Fruit fly (Drosophila melanogaster) whole organism, embryonic: ENCODE measurements around the gene simj.

Source experiments
- Awh ChIP-seq: fragments of 200-800 bp; sonication (Bioruptor generic); IDR thresholded peaks from 2 replicates; pipeline ENCODE4, ENCODE4 v1.3.6; 2022; ENCODE audit warnings: missing biosample characterization, missing genetic modification characterization
- BtbVII ChIP-seq: fragments of 200-800 bp; sonication (Bioruptor generic); optimal IDR thresholded peaks from 3 replicates; lab custom pipeline; 2017; ENCODE audit warnings: missing biosample characterization, mild to moderate bottlenecking, missing genetic modification characterization
- Bteb2 ChIP-seq: fragments of 200-800 bp; sonication (Bioruptor generic); optimal IDR thresholded peaks from 2 replicates; lab custom pipeline; 2016; ENCODE audit warnings: missing biosample characterization, missing genetic modification characterization
- CG10267 ChIP-seq: fragments of 200-800 bp; sonication (Bioruptor generic); optimal IDR thresholded peaks from 2 replicates; lab custom pipeline; 2018; ENCODE audit warnings: missing biosample characterization, mild to moderate bottlenecking, missing genetic modification characterization, moderate library complexity
- CG11695 ChIP-seq: fragments of 200-800 bp; sonication (Bioruptor generic); IDR thresholded peaks from 3 replicates; pipeline ENCODE4 v1.3.6; 2022; ENCODE audit warnings: missing biosample characterization, missing genetic modification characterization
- CG12104 ChIP-seq: fragments of 200-800 bp; sonication (Bioruptor generic); optimal IDR thresholded peaks from 3 replicates; lab custom pipeline; 2016; ENCODE audit warnings: missing biosample characterization, missing genetic modification characterization
- CG13287 ChIP-seq: fragments of 200-800 bp; sonication (Bioruptor generic); IDR thresholded peaks from 2 replicates; pipeline ENCODE4 v1.3.6; 2022; ENCODE audit warnings: missing biosample characterization, missing genetic modification characterization; ENCODE audit not compliant: partially characterized antibody
- CG16863 ChIP-seq: fragments of 200-800 bp; sonication (Bioruptor generic); optimal IDR thresholded peaks from 3 replicates; lab custom pipeline; 2016; ENCODE audit warnings: missing biosample characterization, missing genetic modification characterization
- CG17612 ChIP-seq: fragments of 200-800 bp; sonication (Bioruptor generic); IDR thresholded peaks from 2 replicates; pipeline ENCODE4 v1.3.6; 2022; ENCODE audit warnings: missing biosample characterization, missing genetic modification characterization
- CG18262 ChIP-seq: fragments of 200-800 bp; optimal IDR thresholded peaks from 3 replicates; lab custom pipeline; 2019; ENCODE audit warnings: missing biosample characterization, mild to moderate bottlenecking, missing genetic modification characterization, moderate library complexity
- CG18599 ChIP-seq: fragments of 200-800 bp; sonication (Bioruptor generic); optimal IDR thresholded peaks from 3 replicates; lab custom pipeline; 2017; ENCODE audit warnings: missing biosample characterization, missing genetic modification characterization, mild to moderate bottlenecking, moderate library complexity, missing genetic modification reagents
- CG2116 ChIP-seq: fragments of 200-800 bp; sonication (Bioruptor generic); optimal IDR thresholded peaks from 3 replicates; lab custom pipeline; 2018; ENCODE audit warnings: missing biosample characterization, mild to moderate bottlenecking, missing genetic modification characterization
- CG2120 ChIP-seq: fragments of 200-800 bp; sonication (Bioruptor generic); optimal IDR thresholded peaks from 3 replicates; lab custom pipeline; 2016; ENCODE audit warnings: missing biosample characterization, missing genetic modification characterization
- CG2678 ChIP-seq: fragments of 200-800 bp; sonication (Bioruptor generic); optimal IDR thresholded peaks from 3 replicates; lab custom pipeline; 2019; ENCODE audit warnings: missing biosample characterization, mild to moderate bottlenecking, missing genetic modification characterization, moderate library complexity
- CG3281 ChIP-seq: fragments of 200-800 bp; sonication (Bioruptor generic); optimal IDR thresholded peaks from 3 replicates; lab custom pipeline; 2017; ENCODE audit warnings: missing biosample characterization, mild to moderate bottlenecking, missing genetic modification characterization
- CG4854 ChIP-seq: fragments of 200-800 bp; sonication (Bioruptor generic); optimal IDR thresholded peaks from 2 replicates; lab custom pipeline; 2016; ENCODE audit warnings: missing biosample characterization, missing genetic modification characterization, inconsistent platforms
- CG7786 ChIP-seq: fragments of 200-800 bp; sonication (Bioruptor generic); optimal IDR thresholded peaks from 2 replicates; lab custom pipeline; 2016; ENCODE audit warnings: missing biosample characterization, missing genetic modification characterization
- CG9932 ChIP-seq: fragments of 200-800 bp; sonication (Bioruptor generic); IDR thresholded peaks from 2 replicates; pipeline ENCODE4 v1.3.6; 2022; ENCODE audit warnings: missing biosample characterization, missing genetic modification characterization
- CTCF ChIP-seq: fragments of 200-800 bp; sonication (Bioruptor generic); optimal IDR thresholded peaks from 2 replicates; lab custom pipeline; 2017; ENCODE audit warnings: missing biosample characterization, mild to moderate bottlenecking, missing genetic modification characterization, moderate library complexity
- Dad ChIP-seq: fragments of 200-800 bp; sonication (Bioruptor generic); optimal IDR thresholded peaks from 3 replicates; lab custom pipeline; 2016; ENCODE audit warnings: missing biosample characterization, missing genetic modification characterization
- Dbx ChIP-seq: fragments of 200-800 bp; sonication (Bioruptor generic); IDR thresholded peaks from 3 replicates; pipeline ENCODE4 v1.3.6; 2022; ENCODE audit warnings: missing biosample characterization, missing genetic modification characterization
- Ets97D ChIP-seq: fragments of 200-800 bp; sonication (Bioruptor generic); optimal IDR thresholded peaks from 3 replicates; lab custom pipeline; 2016; ENCODE audit warnings: missing biosample characterization, missing genetic modification characterization
- Fer3 ChIP-seq: fragments of 200-800 bp; sonication (Bioruptor generic); optimal IDR thresholded peaks from 2 replicates; lab custom pipeline; 2018; ENCODE audit warnings: missing biosample characterization, mild to moderate bottlenecking, missing genetic modification characterization, moderate library complexity
- Hmx ChIP-seq: fragments of 200-800 bp; sonication (Bioruptor generic); optimal IDR thresholded peaks from 2 replicates; lab custom pipeline; 2016; ENCODE audit warnings: missing biosample characterization, missing genetic modification characterization
- Lpt ChIP-seq: fragments of >200 bp; optimal IDR thresholded peaks from 2 replicates; lab custom pipeline; 2018; ENCODE audit warnings: missing biosample characterization, missing genetic modification characterization
- Poxn ChIP-seq: fragments of 200-800 bp; sonication (Bioruptor generic); IDR thresholded peaks from 2 replicates; pipeline ENCODE4 v1.3.6; 2022; ENCODE audit warnings: missing biosample characterization, missing genetic modification characterization
- Sin3A ChIP-seq: fragments of >200 bp; optimal IDR thresholded peaks from 2 replicates; lab custom pipeline; 2018
- Six4 ChIP-seq: fragments of 200-800 bp; sonication (Bioruptor generic); optimal IDR thresholded peaks from 2 replicates; lab custom pipeline; 2016; ENCODE audit warnings: missing biosample characterization, missing genetic modification characterization
- Sox102F ChIP-seq: fragments of 200-800 bp; sonication (Bioruptor generic); optimal IDR thresholded peaks from 2 replicates; lab custom pipeline; 2018; ENCODE audit warnings: missing biosample characterization, mild to moderate bottlenecking, missing genetic modification characterization, moderate library complexity
- Spps ChIP-seq: fragments of 200-800 bp; sonication (Bioruptor generic); optimal IDR thresholded peaks from 2 replicates; lab custom pipeline; 2018; ENCODE audit warnings: missing biosample characterization, mild to moderate bottlenecking, missing genetic modification characterization
- bigmax ChIP-seq: fragments of 200-800 bp; sonication (Bioruptor generic); optimal IDR thresholded peaks from 2 replicates; lab custom pipeline; 2018; ENCODE audit warnings: missing biosample characterization, mild to moderate bottlenecking, missing genetic modification characterization
- bsh ChIP-seq, 2 experiments: fragments of 200-800 bp; sonication (Bioruptor generic); optimal IDR thresholded peaks; 2 replicates each; lab custom pipeline; 2017 to 2018; ENCODE audit warnings: mild to moderate bottlenecking in 2 of 2, missing biosample characterization in 2 of 2, missing genetic modification characterization in 2 of 2, moderate library complexity in 1 of 2
- ewg ChIP-seq: fragments of 200-800 bp; sonication (Bioruptor generic); optimal IDR thresholded peaks from 3 replicates; lab custom pipeline; 2017; ENCODE audit warnings: mild to moderate bottlenecking, missing biosample characterization, missing genetic modification reagents, missing genetic modification characterization
- exex ChIP-seq: fragments of 200-800 bp; sonication (Bioruptor generic); optimal IDR thresholded peaks from 4 replicates; lab custom pipeline; 2018; ENCODE audit warnings: missing biosample characterization, mild to moderate bottlenecking, missing genetic modification characterization, moderate library complexity
- eyg ChIP-seq: fragments of 200-800 bp; sonication (Bioruptor generic); optimal IDR thresholded peaks from 3 replicates; lab custom pipeline; 2016; ENCODE audit warnings: missing biosample characterization, missing genetic modification characterization
- gsb-n ChIP-seq: fragments of 200-800 bp; sonication (Bioruptor generic); optimal IDR thresholded peaks from 3 replicates; lab custom pipeline; 2018; ENCODE audit warnings: missing biosample characterization, mild to moderate bottlenecking, missing genetic modification characterization
- ham ChIP-seq: fragments of 200-800 bp; sonication (Bioruptor generic); IDR thresholded peaks from 2 replicates; pipeline ENCODE4 v1.3.6; 2022; ENCODE audit warnings: missing biosample characterization, missing genetic modification characterization
- hbn ChIP-seq: fragments of 200-800 bp; sonication (Bioruptor generic); IDR thresholded peaks from 2 replicates; pipeline ENCODE4 v1.3.6; 2022; ENCODE audit warnings: missing biosample characterization, missing genetic modification characterization; ENCODE audit not compliant: partially characterized antibody
- ken ChIP-seq: fragments of 200-800 bp; sonication (Bioruptor generic); IDR thresholded peaks from 3 replicates; pipeline ENCODE4 v1.3.6; 2022; ENCODE audit warnings: missing biosample characterization, missing genetic modification characterization
- klu ChIP-seq: fragments of 200-800 bp; sonication (Bioruptor generic); IDR thresholded peaks from 2 replicates; pipeline ENCODE4 v1.3.6; 2022; ENCODE audit warnings: missing biosample characterization, missing genetic modification characterization
- lilli ChIP-seq: fragments of 200-800 bp; sonication (Bioruptor generic); optimal IDR thresholded peaks from 3 replicates; lab custom pipeline; 2016; ENCODE audit warnings: missing biosample characterization, missing genetic modification characterization
- nmo ChIP-seq: fragments of 200-800 bp; sonication (Bioruptor generic); optimal IDR thresholded peaks from 2 replicates; lab custom pipeline; 2018; ENCODE audit warnings: missing biosample characterization, mild to moderate bottlenecking, missing genetic modification characterization, moderate library complexity
- ro ChIP-seq: fragments of 200-800 bp; sonication (Bioruptor generic); IDR thresholded peaks from 2 replicates; pipeline ENCODE4 v1.3.6; 2022; ENCODE audit warnings: missing biosample characterization, missing genetic modification characterization
- shn ChIP-seq: fragments of 200-800 bp; sonication (Bioruptor generic); optimal IDR thresholded peaks from 3 replicates; lab custom pipeline; 2016; ENCODE audit warnings: missing biosample characterization, missing genetic modification characterization
- sim ChIP-seq: fragments of 200-800 bp; sonication (Bioruptor generic); IDR thresholded peaks from 2 replicates; pipeline ENCODE4 v1.3.6; 2022; ENCODE audit warnings: missing biosample characterization, missing genetic modification characterization
- sisA ChIP-seq: fragments of 200-800 bp; sonication (Bioruptor generic); IDR thresholded peaks from 2 replicates; pipeline ENCODE4 v1.3.6; 2022; ENCODE audit warnings: missing biosample characterization, missing genetic modification characterization
- slp2 ChIP-seq: fragments of 200-800 bp; sonication (Bioruptor generic); optimal IDR thresholded peaks from 2 replicates; lab custom pipeline; 2016; ENCODE audit warnings: missing biosample characterization, missing genetic modification characterization
- tap ChIP-seq: fragments of 200-800 bp; optimal IDR thresholded peaks from 3 replicates; lab custom pipeline; 2019; ENCODE audit warnings: missing biosample characterization, mild to moderate bottlenecking, missing genetic modification characterization, moderate library complexity
- toy ChIP-seq: fragments of 200-800 bp; sonication (Bioruptor generic); IDR thresholded peaks from 2 replicates; pipeline ENCODE4 v1.3.6; 2022; ENCODE audit warnings: missing biosample characterization, missing genetic modification characterization
- vnd ChIP-seq: fragments of 200-800 bp; sonication (Bioruptor generic); IDR thresholded peaks from 3 replicates; pipeline ENCODE4 v1.3.6; 2022; ENCODE audit warnings: missing biosample characterization, missing genetic modification characterization; ENCODE audit not compliant: partially characterized antibody
- zfh2 ChIP-seq: fragments of 200-800 bp; sonication (Bioruptor generic); optimal IDR thresholded peaks from 2 replicates; lab custom pipeline; 2016; ENCODE audit warnings: missing biosample characterization, missing genetic modification characterization

simj gene

DNA sequence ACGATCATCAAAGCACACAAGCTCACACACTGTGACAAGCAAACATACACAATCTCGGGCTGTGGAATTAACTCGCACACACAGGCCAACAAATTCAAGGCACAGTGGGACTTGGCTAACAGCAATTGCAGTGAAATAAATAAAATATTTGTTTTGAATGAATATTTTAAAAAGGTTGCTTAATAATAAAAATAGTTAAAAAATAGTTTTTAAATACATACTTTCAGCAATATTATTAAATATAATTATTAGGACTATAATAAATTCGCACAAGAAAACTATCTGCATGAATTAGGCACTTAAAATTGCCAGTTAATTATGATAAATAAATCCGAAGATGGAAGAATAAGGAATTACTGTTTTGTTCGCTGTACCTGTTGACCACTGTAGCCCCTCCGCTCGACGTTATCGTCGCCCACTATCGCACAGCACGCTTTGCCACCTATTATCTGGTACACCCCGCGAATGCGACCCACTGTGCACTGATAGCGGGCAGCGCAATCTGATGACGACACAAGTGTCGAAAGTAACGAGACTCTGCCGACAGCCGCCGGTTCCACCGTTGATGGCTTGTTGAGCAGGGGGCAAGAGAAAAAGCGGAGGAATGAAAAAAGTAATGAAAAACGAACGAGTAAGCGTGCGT, 18.3 kb downstream of the simj start (continued):
- TF ChIP-seq CG2116 (GFP tag; lab: Kevin White, UChicago) (peak; percentile 86), CG12104 (GFP tag; lab: Kevin White, UChicago) (peak; percentile 99), Hmx (peak; percentile 81), CG13287 (GFP tag; lab: Robert Waterston, UW) (peak; percentile 35; the same call in 1 of the 2 replicates), CG4854 (GFP tag; lab: Kevin White, UChicago) (peak; percentile 85), sim (GFP tag; lab: Robert Waterston, UW) (peak; percentile 86), nmo (GFP tag; lab: Kevin White, UChicago) (peak; percentile 99), toy (GFP tag; lab: Robert Waterston, UW) (peak; percentile 92), Spps (peak; percentile 89), sisA (GFP tag; lab: Robert Waterston, UW) (peak; percentile 98), Awh (peak; percentile 95), Six4 (GFP tag; lab: Kevin White, UChicago) (peak; percentile 97), CTCF (peak; percentile 71), CG9932 (GFP tag; lab: Robert Waterston, UW) (peak; percentile 95), hbn (GFP tag; lab: Robert Waterston, UW) (no peak; the same call in 1 of the 2 replicates), Sin3A (lab: Kevin White, UChicago) (no peak), Bteb2 (GFP tag; lab: Kevin White, UChicago) (peak; percentile 83), CG11695 (peak; percentile 99), bsh (GFP tag; optimal IDR thresholded peaks at IDR 0.05; lab: Kevin White, UChicago) (peak; percentile 96 to 97), Dbx (GFP tag; lab: Robert Waterston, UW) (peak; percentile 97), vnd (GFP tag; lab: Robert Waterston, UW) (peak; percentile 39; the same call in 1 of the 3 replicates), gsb-n (tag; lab: Kevin White, UChicago) (peak; percentile 96), Fer3 (tag; lab: Kevin White, UChicago) (peak; percentile 95), lilli (peak; percentile 95), zfh2 (GFP tag; lab: Kevin White, UChicago) (peak; percentile 81), bigmax (no peak), CG16863 (GFP tag; lab: Kevin White, UChicago) (peak; percentile 84), eyg (GFP tag; lab: Kevin White, UChicago) (peak; percentile 39), CG7786 (GFP tag; lab: Kevin White, UChicago) (peak; percentile 84), Ets97D (GFP tag; lab: Kevin White, UChicago) (peak; percentile 35), ham (peak; percentile 91), CG2678 (tag; lab: Kevin White, UChicago) (peak; percentile 99), CG2120 (peak; percentile 95), ro (GFP tag; lab: Robert Waterston, UW) (peak; percentile 92), exex (peak; percentile 91), ken (GFP tag; lab: Robert Waterston, UW) (peak; percentile 90), CG18262 (peak; percentile 99), CG10267 (peak; percentile 95), CG17612 (GFP tag; lab: Robert Waterston, UW) (peak; percentile 92), Dad (GFP tag; lab: Kevin White, UChicago) (peak; percentile 83), ewg (peak; percentile 95), Sox102F (peak; percentile 98), CG18599 (GFP tag; lab: Kevin White, UChicago) (peak; percentile 99), Lpt (no peak), Poxn (GFP tag; lab: Robert Waterston, UW) (peak; percentile 91), CG3281 (peak; percentile 99), slp2 (peak; percentile 36), tap (peak; percentile 96), klu (GFP tag; lab: Robert Waterston, UW) (peak; percentile 97), BtbVII (GFP tag; lab: Kevin White, UChicago) (peak; percentile 99), shn (peak; percentile 88)
